4 fruit fly cellular contexts compared by ENCODE assay signal in genomic region chrX:18780260-18780659, dm6.
TF ChIP-seq lines count a peak whose summit lies in the region.

No protein-coding gene starts in this region.

- TF ChIP-seq CTCF in S2 (optimal IDR thresholded peaks at IDR 0.05; lab: Kevin White, UChicago) = peak; percentile 79 to 82
- peak; percentile 88 for TF ChIP-seq CTCF in whole organism, embryonic (GFP tag; optimal IDR thresholded peaks at IDR 0.05; lab: Kevin White, UChicago)

TF ChIP-seq in whole organism, adult, 20 proteins besides CTCF, POLR2A, EP300 and RAD21:
- TF ChIP-seq Crg-1 (GFP tag; optimal IDR thresholded peaks at IDR 0.05; lab: Kevin White, UChicago) (no peak), tj (GFP tag; optimal IDR thresholded peaks at IDR 0.05; lab: Kevin White, UChicago) (peak; percentile 23)

TF ChIP-seq in whole organism, embryonic, 481 proteins besides CTCF, POLR2A, EP300 and RAD21:
- TF ChIP-seq ttk (GFP tag; IDR thresholded peaks at IDR 0.05; lab: Robert Waterston, UW) = no peak
- TF ChIP-seq Ets65A (GFP tag; lab: Kevin White, UChicago) = peak; percentile 30
- TF ChIP-seq CG12659 (GFP tag; optimal IDR thresholded peaks at IDR 0.05; lab: Kevin White, UChicago) = no peak
- no peak for TF ChIP-seq CG5245 (GFP tag; optimal IDR thresholded peaks at IDR 0.05; lab: Kevin White, UChicago)
- TF ChIP-seq sima (GFP tag; optimal IDR thresholded peaks at IDR 0.05; lab: Kevin White, UChicago) = no peak
- no peak for TF ChIP-seq NK7.1 (GFP tag; optimal IDR thresholded peaks at IDR 0.05; lab: Kevin White, UChicago)
- no peak for TF ChIP-seq Dek (tag; optimal IDR thresholded peaks at IDR 0.05; lab: Kevin White, UChicago)
- TF ChIP-seq Dip2 (GFP tag; IDR thresholded peaks at IDR 0.05; lab: Robert Waterston, UW) = peak; percentile 81
- TF ChIP-seq zf30C (GFP tag; optimal IDR thresholded peaks at IDR 0.05; lab: Kevin White, UChicago) = no peak
- TF ChIP-seq Med (GFP tag; lab: Kevin White, UChicago) = peak; percentile 30
- peak; percentile 88 for TF ChIP-seq Blimp-1 (GFP tag; optimal IDR thresholded peaks at IDR 0.05; lab: Kevin White, UChicago)
- TF ChIP-seq CG14667 (GFP tag; IDR thresholded peaks at IDR 0.05; lab: Robert Waterston, UW) = no peak
- no peak for TF ChIP-seq CG1792 (GFP tag; optimal IDR thresholded peaks at IDR 0.05; lab: Kevin White, UChicago)
- TF ChIP-seq Elba2 (GFP tag; optimal IDR thresholded peaks at IDR 0.05; lab: Kevin White, UChicago) = no peak
- TF ChIP-seq CG8290 (GFP tag; optimal IDR thresholded peaks at IDR 0.05; lab: Kevin White, UChicago) = no peak
- no peak for TF ChIP-seq CG8290 (tag; optimal IDR thresholded peaks at IDR 0.05; lab: Kevin White, UChicago)
- no peak for TF ChIP-seq CG6683 (GFP tag; optimal IDR thresholded peaks at IDR 0.05; lab: Kevin White, UChicago)
- no peak for TF ChIP-seq CG6765 (GFP tag; optimal IDR thresholded peaks at IDR 0.05; lab: Kevin White, UChicago)
- no peak for TF ChIP-seq pb (GFP tag; optimal IDR thresholded peaks at IDR 0.05; lab: Kevin White, UChicago)
- TF ChIP-seq tx (GFP tag; optimal IDR thresholded peaks at IDR 0.05; lab: Kevin White, UChicago) = no peak
- no peak for TF ChIP-seq eyg (GFP tag; optimal IDR thresholded peaks at IDR 0.05; lab: Kevin White, UChicago)
- no peak for TF ChIP-seq tin (GFP tag; optimal IDR thresholded peaks at IDR 0.05; lab: Kevin White, UChicago)
- TF ChIP-seq btn (GFP tag; optimal IDR thresholded peaks at IDR 0.05; lab: Kevin White, UChicago) = no peak
- no peak for TF ChIP-seq CG14050 (GFP tag; IDR thresholded peaks at IDR 0.05; lab: Robert Waterston, UW)
- TF ChIP-seq abd-A (tag; optimal IDR thresholded peaks at IDR 0.05; lab: Kevin White, UChicago) = no peak
- TF ChIP-seq wor (GFP tag; IDR thresholded peaks at IDR 0.05; lab: Robert Waterston, UW) = no peak
- no peak for TF ChIP-seq CG10267 (tag; optimal IDR thresholded peaks at IDR 0.05; lab: Kevin White, UChicago)
- no peak for TF ChIP-seq CG11456 (GFP tag; IDR thresholded peaks at IDR 0.05; lab: Robert Waterston, UW)
- TF ChIP-seq CG10979 (tag; optimal IDR thresholded peaks at IDR 0.05; lab: Kevin White, UChicago) = peak; percentile 29
- no peak for TF ChIP-seq pho (GFP tag; optimal IDR thresholded peaks at IDR 0.05; lab: Kevin White, UChicago)

TF ChIP-seq in whole organism, prepupa, 60 proteins besides CTCF, POLR2A, EP300 and RAD21:
- peak; percentile 71 for TF ChIP-seq Blimp-1 (GFP tag; optimal IDR thresholded peaks at IDR 0.05; lab: Kevin White, UChicago)
- peak; percentile 33 for TF ChIP-seq Eip78C (GFP tag; lab: Kevin White, UChicago)
- TF ChIP-seq spab (GFP tag; optimal IDR thresholded peaks at IDR 0.05; lab: Kevin White, UChicago) = no peak
- no peak for TF ChIP-seq Sox15 (GFP tag; optimal IDR thresholded peaks at IDR 0.05; lab: Kevin White, UChicago)
